Worm (Caenorhabditis elegans) whole organism, L3 larva: ENCODE results near the gene sra-10.

ENCODE experiments used
- elt-1 ChIP-seq: fragments of 150-350 bp; optimal IDR thresholded peaks from 2 replicates; lab custom pipeline; 2014; ENCODE audit warnings: missing biosample characterization, missing genetic modification characterization
- elt-2 ChIP-seq: sonication (generic microtip); optimal IDR thresholded peaks from 2 replicates; lab custom pipeline; 2016; ENCODE audit warnings: missing genetic modification reagents, mild to moderate bottlenecking, missing genetic modification characterization, missing compliant biosample characterization
- nhr-25 ChIP-seq: sonication (generic microtip); optimal IDR thresholded peaks from 2 replicates; lab custom pipeline; 2017; ENCODE audit warnings: missing biosample characterization, missing genetic modification characterization
- nhr-67 ChIP-seq: fragments of 150-350 bp; optimal IDR thresholded peaks from 2 replicates; lab custom pipeline; 2014; ENCODE audit warnings: missing biosample characterization, missing genetic modification characterization
- nhr-77 ChIP-seq: fragments of 150-350 bp; optimal IDR thresholded peaks from 2 replicates; lab custom pipeline; 2014; ENCODE audit warnings: missing biosample characterization, missing genetic modification characterization
- pha-4 ChIP-seq: fragments of 150-350 bp; optimal IDR thresholded peaks from 2 replicates; lab custom pipeline; 2014; ENCODE audit warnings: missing biosample characterization, missing genetic modification reagents, missing genetic modification characterization
- pqm-1 ChIP-seq: fragments of 150-350 bp; optimal IDR thresholded peaks from 2 replicates; lab custom pipeline; 2017; ENCODE audit warnings: missing biosample characterization, missing genetic modification characterization, inconsistent platforms
- sea-2 ChIP-seq: fragments of 150-350 bp; sonication (generic microtip); optimal IDR thresholded peaks from 4 replicates; lab custom pipeline; 2014; ENCODE audit warnings: missing biosample characterization, missing genetic modification reagents, missing genetic modification characterization
- snpc-4 ChIP-seq: fragments of 150-350 bp; optimal IDR thresholded peaks from 2 replicates; lab custom pipeline; 2014; ENCODE audit warnings: missing biosample characterization, missing genetic modification characterization
- ztf-4 ChIP-seq: fragments of 150-350 bp; optimal IDR thresholded peaks from 2 replicates; lab custom pipeline; 2014; ENCODE audit warnings: missing biosample characterization, missing genetic modification characterization

ce11 chrII:10925804-10926570 is 31.1 kb upstream of the sra-10 start, which contains the start of gene metr-1:
- peak; percentile 68 for TF ChIP-seq elt-2 (tag; lab: Kevin White, UChicago)
- peak; percentile 46 for TF ChIP-seq nhr-25
- TF ChIP-seq pha-4 = no peak
- no peak for TF ChIP-seq snpc-4 (tag; lab: Kevin White, UChicago)
- no peak for TF ChIP-seq sea-2 (GFP tag; lab: Kevin White, UChicago)
- TF ChIP-seq nhr-67 = no peak
- no peak for TF ChIP-seq pqm-1 (tag; lab: Kevin White, UChicago)
- no peak for TF ChIP-seq nhr-77
- TF ChIP-seq elt-1 (tag; lab: Kevin White, UChicago) = no peak
- no peak for TF ChIP-seq ztf-4 (tag; lab: Kevin White, UChicago)
